Worm (Caenorhabditis elegans) whole organism, early embryonic: ENCODE measurements around the gene Y42H9AR.4.

Experiments
- aly-1 ChIP-seq: sonication (generic microtip); optimal IDR thresholded peaks from 2 replicates; lab custom pipeline; 2016; ENCODE audit warnings: missing genetic modification characterization, missing compliant biosample characterization
- ama-1 ChIP-seq: fragments of 150-350 bp; optimal IDR thresholded peaks from 2 replicates; lab custom pipeline; 2014
- ceh-13 ChIP-seq: fragments of 200-800 bp; sonication (Bioruptor generic); optimal IDR thresholded peaks from 2 replicates; lab custom pipeline; 2018; ENCODE audit warnings: mild to moderate bottlenecking, missing genetic modification characterization, missing compliant biosample characterization
- ceh-36 ChIP-seq: sonication (generic microtip); optimal IDR thresholded peaks from 2 replicates; lab custom pipeline; 2016; ENCODE audit warnings: missing genetic modification characterization, inconsistent platforms, missing compliant biosample characterization
- ets-7 ChIP-seq: sonication (generic microtip); optimal IDR thresholded peaks from 2 replicates; lab custom pipeline; 2016; ENCODE audit warnings: missing genotype, missing genetic modification characterization, missing compliant biosample characterization
- flt-1 ChIP-seq: fragments of 200-800 bp; sonication (Bioruptor generic); IDR thresholded peaks from 2 replicates; pipeline ENCODE4 v1.3.6; 2022; ENCODE audit warnings: missing genetic modification characterization, missing compliant biosample characterization
- hmbx-1 ChIP-seq: sonication (generic microtip); optimal IDR thresholded peaks from 2 replicates; lab custom pipeline; 2016; ENCODE audit warnings: mild to moderate bottlenecking, missing genetic modification characterization, missing compliant biosample characterization
- hmg-4 ChIP-seq: fragments of 200-800 bp; sonication (Bioruptor generic); optimal IDR thresholded peaks from 2 replicates; lab custom pipeline; 2018; ENCODE audit warnings: mild to moderate bottlenecking, missing genetic modification characterization, missing compliant biosample characterization
- scrt-1 ChIP-seq: fragments of 200-800 bp; sonication (Bioruptor generic); IDR thresholded peaks from 2 replicates; pipeline ENCODE4 v1.3.6; 2022; ENCODE audit warnings: missing genetic modification characterization, missing compliant biosample characterization
- sea-1 ChIP-seq: fragments of 200-800 bp; sonication (Bioruptor generic); conservative IDR thresholded peaks from 2 replicates; pipeline ENCODE4 v1.3.6; 2022; ENCODE audit warnings: missing genetic modification characterization, missing compliant biosample characterization
- tbx-11 ChIP-seq: fragments of 200-800 bp; sonication (Bioruptor generic); IDR thresholded peaks from 2 replicates; pipeline ENCODE4 v1.3.6; 2022; ENCODE audit warnings: missing genetic modification characterization, missing compliant biosample characterization
- tra-4 ChIP-seq: sonication (generic microtip); optimal IDR thresholded peaks from 2 replicates; lab custom pipeline; 2017; ENCODE audit warnings: missing genetic modification characterization, missing compliant biosample characterization

ce11 chrIV:8146283-8146682 lies 34.3 kb upstream of the Y42H9AR.4 start:
- no peak for TF ChIP-seq hmg-4
- TF ChIP-seq ama-1 (lab: Kevin White, UChicago): no peak
- TF ChIP-seq sea-1 (GFP tag; lab: Robert Waterston, UW): no peak
- no peak for TF ChIP-seq tra-4 (tag; lab: Kevin White, UChicago)
- TF ChIP-seq aly-1: no peak
- no peak for TF ChIP-seq ceh-36 (tag; lab: Kevin White, UChicago)
- no peak for TF ChIP-seq ceh-13
- no peak for TF ChIP-seq tbx-11
- no peak for TF ChIP-seq flt-1 (GFP tag; lab: Robert Waterston, UW)
- TF ChIP-seq hmbx-1: no peak
- no peak for TF ChIP-seq ets-7 (tag; lab: Kevin White, UChicago)
- no peak for TF ChIP-seq scrt-1 (GFP tag; lab: Robert Waterston, UW)
